Worm (Caenorhabditis elegans) whole organism, young adult: ENCODE data around the gene ZK1248.5.

Experiments
- B0019.2 ChIP-seq: fragments of 200-800 bp; sonication (Bioruptor generic); conservative IDR thresholded peaks from 2 replicates; pipeline ENCODE4 v1.3.6; 2022; ENCODE audit warnings: missing genetic modification reagents, missing genetic modification characterization, missing compliant biosample characterization
- C06A6.2 ChIP-seq: fragments of 200-800 bp; sonication (Bioruptor generic); conservative IDR thresholded peaks from 2 replicates; pipeline ENCODE4 v1.3.6; 2022; ENCODE audit warnings: missing genetic modification characterization, missing compliant biosample characterization
- D2030.7 ChIP-seq: fragments of 200-800 bp; sonication (Bioruptor generic); IDR thresholded peaks from 2 replicates; pipeline ENCODE4 v1.3.6; 2022; ENCODE audit warnings: missing genetic modification reagents, missing genetic modification characterization, missing compliant biosample characterization
- F22D6.2 ChIP-seq: sonication (generic microtip); optimal IDR thresholded peaks from 2 replicates; lab custom pipeline; 2016; ENCODE audit warnings: mild to moderate bottlenecking, missing genetic modification characterization, missing compliant biosample characterization
- F33H1.4 ChIP-seq: fragments of 200-800 bp; sonication (Bioruptor generic); IDR thresholded peaks from 2 replicates; pipeline ENCODE4 v1.3.6; 2022; ENCODE audit warnings: missing genetic modification reagents, missing genetic modification characterization, missing compliant biosample characterization
- F37B4.10 ChIP-seq: fragments of 200-800 bp; sonication (Bioruptor generic); IDR thresholded peaks from 2 replicates; pipeline ENCODE4 v1.3.6; 2022; ENCODE audit warnings: missing genetic modification characterization, missing compliant biosample characterization
- F39B2.1 ChIP-seq: fragments of 200-800 bp; sonication (Bioruptor generic); IDR thresholded peaks from 2 replicates; pipeline ENCODE4 v1.3.6; 2022; ENCODE audit warnings: missing genetic modification reagents, missing genetic modification characterization, missing compliant biosample characterization
- F49E8.2 ChIP-seq: sonication (generic microtip); optimal IDR thresholded peaks from 3 replicates; lab custom pipeline; 2017; ENCODE audit warnings: missing genetic modification characterization, mild to moderate bottlenecking, missing compliant biosample characterization, antibody characterized with exemption, moderate library complexity; ENCODE audit not compliant: insufficient read depth
- K12H6.12 ChIP-seq: fragments of 200-800 bp; sonication (Bioruptor generic); optimal IDR thresholded peaks from 2 replicates; lab custom pipeline; 2018; ENCODE audit warnings: mild to moderate bottlenecking, missing genetic modification characterization, missing compliant biosample characterization
- T07F8.4 ChIP-seq: sonication (generic microtip); optimal IDR thresholded peaks from 2 replicates; lab custom pipeline; 2016; ENCODE audit warnings: mild to moderate bottlenecking, missing genetic modification characterization, moderate library complexity, missing compliant biosample characterization
- Y53G8AR.9 ChIP-seq: fragments of 200-800 bp; sonication (Bioruptor generic); conservative IDR thresholded peaks from 2 replicates; pipeline ENCODE4 v1.3.6; 2022; ENCODE audit warnings: missing genetic modification reagents, missing genetic modification characterization, missing compliant biosample characterization
- Y67H2A.10 ChIP-seq: fragments of 200-800 bp; sonication (Bioruptor generic); conservative IDR thresholded peaks from 2 replicates; pipeline ENCODE4 v1.3.6; 2022; ENCODE audit warnings: missing genetic modification reagents, missing genetic modification characterization, missing compliant biosample characterization
- akir-1 ChIP-seq: fragments of 200-800 bp; sonication (Bioruptor generic); optimal IDR thresholded peaks from 2 replicates; lab custom pipeline; 2018; ENCODE audit warnings: mild to moderate bottlenecking, missing genetic modification characterization, moderate library complexity, missing compliant biosample characterization
- aptf-2 ChIP-seq: fragments of 200-800 bp; sonication (Bioruptor generic); conservative IDR thresholded peaks from 2 replicates; pipeline ENCODE4 v1.3.6; 2022; ENCODE audit warnings: missing genetic modification reagents, missing genetic modification characterization, missing compliant biosample characterization
- attf-5 ChIP-seq: fragments of 200-800 bp; sonication (Bioruptor generic); optimal IDR thresholded peaks from 2 replicates; lab custom pipeline; 2018; ENCODE audit warnings: mild to moderate bottlenecking, missing genetic modification characterization, missing compliant biosample characterization
- ceh-40 ChIP-seq: fragments of 200-800 bp; sonication (Bioruptor generic); IDR thresholded peaks from 2 replicates; pipeline ENCODE4 v1.3.6; 2022; ENCODE audit warnings: missing genetic modification characterization, missing compliant biosample characterization
- ceh-79 ChIP-seq: sonication (generic microtip); optimal IDR thresholded peaks from 2 replicates; lab custom pipeline; 2017; ENCODE audit warnings: mild to moderate bottlenecking, missing genetic modification characterization, missing compliant biosample characterization
- chd-7 ChIP-seq: sonication (generic microtip); optimal IDR thresholded peaks from 2 replicates; lab custom pipeline; 2016; ENCODE audit warnings: mild to moderate bottlenecking, missing genetic modification characterization, moderate library complexity, missing compliant biosample characterization
- dox-1 ChIP-seq: fragments of 200-800 bp; sonication (Bioruptor generic); IDR thresholded peaks from 2 replicates; pipeline ENCODE4 v1.3.6; 2022; ENCODE audit warnings: missing genetic modification reagents, missing genetic modification characterization, missing compliant biosample characterization
- efl-1 ChIP-seq: fragments of 150-350 bp; optimal IDR thresholded peaks from 2 replicates; lab custom pipeline; 2014; ENCODE audit warnings: missing biosample characterization, missing genetic modification reagents, missing genetic modification characterization
- egl-18 ChIP-seq: fragments of 200-800 bp; sonication (Bioruptor generic); IDR thresholded peaks from 2 replicates; pipeline ENCODE4 v1.3.6; 2022; ENCODE audit warnings: missing genetic modification reagents, missing genetic modification characterization, missing compliant biosample characterization
- ekl-4 ChIP-seq: fragments of 200-800 bp; sonication (Bioruptor generic); IDR thresholded peaks from 2 replicates; pipeline ENCODE4 v1.3.6; 2022; ENCODE audit warnings: missing genetic modification reagents, missing genetic modification characterization, missing compliant biosample characterization
- ets-4 ChIP-seq: fragments of 200-800 bp; sonication (Bioruptor generic); optimal IDR thresholded peaks from 2 replicates; lab custom pipeline; 2018; ENCODE audit warnings: mild to moderate bottlenecking, missing genetic modification characterization, missing compliant biosample characterization
- fkh-3 ChIP-seq: sonication (generic microtip); optimal IDR thresholded peaks from 2 replicates; lab custom pipeline; 2016; ENCODE audit warnings: mild to moderate bottlenecking, missing genetic modification characterization, missing compliant biosample characterization
- lag-1 ChIP-seq: fragments of 200-800 bp; sonication (Bioruptor generic); IDR thresholded peaks from 2 replicates; pipeline ENCODE4 v1.3.6; 2022; ENCODE audit warnings: missing genetic modification reagents, missing genetic modification characterization, missing compliant biosample characterization
- lin-26 ChIP-seq: fragments of 200-800 bp; sonication (Bioruptor generic); IDR thresholded peaks from 2 replicates; pipeline ENCODE4 v1.3.6; 2022; ENCODE audit warnings: missing genetic modification reagents, missing genetic modification characterization, missing compliant biosample characterization
- lin-35 ChIP-seq, 3 experiments: fragments of 150-350 bp in 2 of 3; sonication (generic microtip) in 1 of 3; optimal IDR thresholded peaks; 2 replicates each; lab custom pipeline; 2014 to 2018; ENCODE audit warnings: missing biosample characterization in 3 of 3, missing genetic modification characterization in 3 of 3, missing genetic modification reagents in 3 of 3
- lin-54 ChIP-seq: fragments of 200-800 bp; sonication (Bioruptor generic); optimal IDR thresholded peaks from 2 replicates; lab custom pipeline; 2018; ENCODE audit warnings: mild to moderate bottlenecking, missing genetic modification characterization, missing compliant biosample characterization
- lir-1 ChIP-seq: fragments of 200-800 bp; sonication (Bioruptor generic); conservative IDR thresholded peaks from 2 replicates; pipeline ENCODE4 v1.3.6; 2022; ENCODE audit warnings: missing genetic modification reagents, missing genetic modification characterization, missing compliant biosample characterization
- madf-10 ChIP-seq: sonication (generic microtip); optimal IDR thresholded peaks from 2 replicates; lab custom pipeline; 2016; ENCODE audit warnings: mild to moderate bottlenecking, missing genetic modification characterization, missing compliant biosample characterization
- madf-6 ChIP-seq: fragments of 200-800 bp; sonication (Bioruptor generic); IDR thresholded peaks from 2 replicates; pipeline ENCODE4 v1.3.6; 2022; ENCODE audit warnings: missing genetic modification reagents, missing genetic modification characterization, missing compliant biosample characterization
- mel-28 ChIP-seq: sonication (generic microtip); optimal IDR thresholded peaks from 2 replicates; lab custom pipeline; 2016; ENCODE audit warnings: borderline replicate concordance, mild to moderate bottlenecking, missing genetic modification characterization, missing compliant biosample characterization
- nhr-120 ChIP-seq: fragments of 200-800 bp; sonication (Bioruptor generic); IDR thresholded peaks from 2 replicates; pipeline ENCODE4 v1.3.6; 2022; ENCODE audit warnings: missing genetic modification characterization, missing compliant biosample characterization
- nhr-80 ChIP-seq: sonication (generic microtip); optimal IDR thresholded peaks from 2 replicates; lab custom pipeline; 2016; ENCODE audit warnings: missing genetic modification characterization, missing compliant biosample characterization
- pbrm-1 ChIP-seq: fragments of 200-800 bp; sonication (Bioruptor generic); IDR thresholded peaks from 2 replicates; pipeline ENCODE4 v1.3.6; 2022; ENCODE audit warnings: missing genetic modification reagents, missing genetic modification characterization, missing compliant biosample characterization
- sea-2 ChIP-seq: fragments of 200-800 bp; sonication (Bioruptor generic); IDR thresholded peaks from 2 replicates; pipeline ENCODE4 v1.3.6; 2022; ENCODE audit warnings: missing genetic modification characterization, missing compliant biosample characterization
- snpc-4 ChIP-seq, 5 experiments: fragments of 150-350 bp in 1 of 5; sonication (generic microtip) in 4 of 5; optimal IDR thresholded peaks; 2 replicates each; lab custom pipeline; 2014 to 2018; ENCODE audit warnings: missing genetic modification characterization in 5 of 5, missing biosample characterization in 3 of 5, antibody characterized with exemption in 2 of 5, mild to moderate bottlenecking in 2 of 5, missing compliant biosample characterization in 2 of 5, missing genotype in 2 of 5, moderate library complexity in 2 of 5, missing genetic modification reagents in 1 of 5
- somi-1 ChIP-seq: fragments of 200-800 bp; sonication (Bioruptor generic); optimal IDR thresholded peaks from 2 replicates; lab custom pipeline; 2018; ENCODE audit warnings: mild to moderate bottlenecking, missing genetic modification characterization, missing compliant biosample characterization
- tbp1 ChIP-seq: fragments of 200-800 bp; sonication (Bioruptor generic); optimal IDR thresholded peaks from 2 replicates; lab custom pipeline; 2018; ENCODE audit warnings: mild to moderate bottlenecking, missing genetic modification characterization, missing compliant biosample characterization
- tlf-1 ChIP-seq: fragments of 200-800 bp; sonication (Bioruptor generic); optimal IDR thresholded peaks from 2 replicates; lab custom pipeline; 2018; ENCODE audit warnings: mild to moderate bottlenecking, missing genetic modification characterization, missing compliant biosample characterization
- unc-62 ChIP-seq: fragments of 150-350 bp; optimal IDR thresholded peaks from 2 replicates; lab custom pipeline; 2014; ENCODE audit warnings: missing biosample characterization, missing genetic modification reagents, missing genetic modification characterization
- ztf-22 ChIP-seq: fragments of 200-800 bp; sonication (Bioruptor generic); optimal IDR thresholded peaks from 2 replicates; lab custom pipeline; 2018; ENCODE audit warnings: mild to moderate bottlenecking, missing genetic modification characterization, moderate library complexity, missing compliant biosample characterization
- ztf-25 ChIP-seq: fragments of 200-800 bp; sonication (Bioruptor generic); IDR thresholded peaks from 2 replicates; pipeline ENCODE4 v1.3.6; 2022; ENCODE audit warnings: missing genetic modification reagents, missing genetic modification characterization, missing compliant biosample characterization
- ztf-28 ChIP-seq: fragments of 200-800 bp; sonication (Bioruptor generic); IDR thresholded peaks from 2 replicates; pipeline ENCODE4 v1.3.6; 2022; ENCODE audit warnings: missing genetic modification reagents, missing genetic modification characterization, missing compliant biosample characterization
- ztf-3 ChIP-seq: fragments of 200-800 bp; sonication (Bioruptor generic); optimal IDR thresholded peaks from 2 replicates; lab custom pipeline; 2018; ENCODE audit warnings: mild to moderate bottlenecking, missing genetic modification characterization, missing compliant biosample characterization
- ztf-6 ChIP-seq: fragments of 200-800 bp; sonication (Bioruptor generic); IDR thresholded peaks from 2 replicates; pipeline ENCODE4 v1.3.6; 2022; ENCODE audit warnings: missing genetic modification reagents, missing genetic modification characterization, missing compliant biosample characterization

The ZK1248.5 gene

ce11 chrII:5841866-5842265 is 31.6 kb downstream of the ZK1248.5 start, which contains the start of gene nep-25:
TSS of gene nep-25 (plus strand) at chrII:5842240.
- TF ChIP-seq nhr-80 (tag; lab: Kevin White, UChicago) (no peak), snpc-4 (GFP tag; optimal IDR thresholded peaks at IDR 0.05; lab: Kevin White, UChicago) (no peak), snpc-4 (tag; optimal IDR thresholded peaks at IDR 0.05; lab: Kevin White, UChicago) (no peak), Y67H2A.10 (GFP tag; lab: Robert Waterston, UW) (no peak)

- TF ChIP-seq nhr-120 (GFP tag; lab: Robert Waterston, UW) (peak; percentile 93), ceh-79 (tag; lab: Kevin White, UChicago) (peak; percentile 97), ztf-3 (GFP tag; lab: Kevin White, UChicago) (peak; percentile 96), chd-7 (tag; lab: Kevin White, UChicago) (peak; percentile 100), F39B2.1 (GFP tag; lab: Robert Waterston, UW) (peak; percentile 89), lin-54 (peak; percentile 96), B0019.2 (GFP tag; lab: Robert Waterston, UW) (peak; percentile 82), sea-2 (GFP tag; lab: Robert Waterston, UW) (peak; percentile 93), ztf-22 (GFP tag; lab: Kevin White, UChicago) (peak; percentile 98), Y53G8AR.9 (GFP tag; lab: Robert Waterston, UW) (peak; percentile 99), C06A6.2 (peak; percentile 99), K12H6.12 (peak; percentile 99), somi-1 (GFP tag; lab: Kevin White, UChicago) (peak; percentile 98), dox-1 (GFP tag; lab: Robert Waterston, UW) (peak; percentile 99), akir-1 (GFP tag; lab: Kevin White, UChicago) (peak; percentile 83), ztf-25 (GFP tag; lab: Robert Waterston, UW) (peak; percentile 80), ekl-4 (GFP tag; lab: Robert Waterston, UW) (peak; percentile 99), F49E8.2 (tag; lab: Kevin White, UChicago) (peak; percentile 97), mel-28 (tag; lab: Kevin White, UChicago) (peak; percentile 87), F22D6.2 (peak; percentile 95), attf-5 (GFP tag; lab: Kevin White, UChicago) (peak; percentile 95), lin-35 (GFP tag; optimal IDR thresholded peaks at IDR 0.05; lab: Kevin White, UChicago) (peak in 2 of 3 experiments; percentile 91 to 94), D2030.7 (GFP tag; lab: Robert Waterston, UW) (peak; percentile 99), F37B4.10 (GFP tag; lab: Robert Waterston, UW) (peak; percentile 93; the same call in 1 of the 2 replicates), aptf-2 (GFP tag; lab: Robert Waterston, UW) (peak; percentile 73; the same call in 1 of the 2 replicates), madf-10 (peak; percentile 97), nhr-80 (tag; lab: Kevin White, UChicago) (peak; percentile 81), madf-6 (GFP tag; lab: Robert Waterston, UW) (peak; percentile 94), efl-1 (GFP tag; lab: Kevin White, UChicago) (peak; percentile 49), pbrm-1 (GFP tag; lab: Robert Waterston, UW) (peak; percentile 100), unc-62 (GFP tag; lab: Kevin White, UChicago) (peak; percentile 67), tbp1 (GFP tag; lab: Kevin White, UChicago) (peak; percentile 84), egl-18 (GFP tag; lab: Robert Waterston, UW) (peak; percentile 95), ets-4 (GFP tag; lab: Kevin White, UChicago) (peak; percentile 94), lag-1 (peak; percentile 94), T07F8.4 (tag; lab: Kevin White, UChicago) (peak; percentile 94), tlf-1 (GFP tag; lab: Kevin White, UChicago) (peak; percentile 99), lir-1 (peak; percentile 94), fkh-3 (peak; percentile 86), ztf-6 (peak; percentile 95), ztf-28 (GFP tag; lab: Robert Waterston, UW) (peak; percentile 94), lin-26 (peak; percentile 96), ceh-40 (peak; percentile 80), F33H1.4 (GFP tag; lab: Robert Waterston, UW) (peak; percentile 81)
Observed at ce11 chrII:5844694-5845129, 34.4 kb downstream of the ZK1248.5 start.
